Fruit fly (Drosophila melanogaster) whole organism, adult: ENCODE data around the gene CG11029.

Experiments
- CG11617 ChIP-seq: fragments of 200-800 bp; sonication (Bioruptor generic); optimal IDR thresholded peaks from 2 replicates; lab custom pipeline; 2017; ENCODE audit warnings: mild to moderate bottlenecking, missing biosample characterization, missing genetic modification reagents, missing genetic modification characterization
- CG12768 ChIP-seq: fragments of 200-800 bp; sonication (Bioruptor generic); optimal IDR thresholded peaks from 2 replicates; lab custom pipeline; 2017; ENCODE audit warnings: missing biosample characterization, missing genetic modification characterization, mild to moderate bottlenecking, moderate library complexity, missing genetic modification reagents
- CG14711 ChIP-seq: fragments of 200-800 bp; sonication (Bioruptor generic); optimal IDR thresholded peaks from 2 replicates; lab custom pipeline; 2018; ENCODE audit warnings: missing biosample characterization, mild to moderate bottlenecking, missing genetic modification characterization, moderate library complexity
- CG33017 ChIP-seq: fragments of 200-800 bp; sonication (Bioruptor generic); optimal IDR thresholded peaks from 2 replicates; lab custom pipeline; 2018; ENCODE audit warnings: missing biosample characterization, mild to moderate bottlenecking, missing genetic modification characterization, moderate library complexity
- CG7045 ChIP-seq: fragments of 200-800 bp; sonication (Bioruptor generic); optimal IDR thresholded peaks from 2 replicates; lab custom pipeline; 2017; ENCODE audit warnings: missing biosample characterization, mild to moderate bottlenecking, missing genetic modification characterization
- CG7101 ChIP-seq: fragments of 200-800 bp; sonication (Bioruptor generic); optimal IDR thresholded peaks from 2 replicates; lab custom pipeline; 2018; ENCODE audit warnings: missing biosample characterization, mild to moderate bottlenecking, missing genetic modification characterization, moderate library complexity
- Clk ChIP-seq: fragments of 200-800 bp; sonication (Bioruptor generic); optimal IDR thresholded peaks from 2 replicates; lab custom pipeline; 2017; ENCODE audit warnings: missing biosample characterization, missing genetic modification characterization
- Hr96 ChIP-seq: fragments of 200-800 bp; sonication (Bioruptor generic); optimal IDR thresholded peaks from 2 replicates; lab custom pipeline; 2016; ENCODE audit warnings: missing biosample characterization, missing genetic modification characterization
- Mnt ChIP-seq: fragments of 200-800 bp; sonication (Bioruptor generic); optimal IDR thresholded peaks from 2 replicates; lab custom pipeline; 2016; ENCODE audit warnings: missing biosample characterization, mild to moderate bottlenecking, missing genetic modification characterization
- cnc ChIP-seq, 2 experiments: fragments of >200 bp; optimal IDR thresholded peaks; 2 replicates each; lab custom pipeline; 2017
- kay ChIP-seq: fragments of 200-800 bp; sonication (Bioruptor generic); peaks from one replicate; lab custom pipeline; 2016; ENCODE audit warnings: missing biosample characterization, missing genetic modification characterization, borderline replicate concordance
- pad ChIP-seq: fragments of 200-800 bp; sonication (Bioruptor generic); optimal IDR thresholded peaks from 3 replicates; lab custom pipeline; 2017; ENCODE audit warnings: missing biosample characterization, missing genetic modification characterization, mild to moderate bottlenecking, moderate library complexity, missing genetic modification reagents
- tj ChIP-seq: fragments of 200-800 bp; sonication (Bioruptor generic); optimal IDR thresholded peaks from 3 replicates; lab custom pipeline; 2017; ENCODE audit warnings: missing biosample characterization, mild to moderate bottlenecking, missing genetic modification characterization, moderate library complexity
- toe ChIP-seq: fragments of 200-800 bp; sonication (Bioruptor generic); optimal IDR thresholded peaks from 2 replicates; lab custom pipeline; 2016; ENCODE audit warnings: missing biosample characterization, missing genetic modification characterization

- TF ChIP-seq Mnt (no peak), Hr96 (no peak), CG7101 (tag; lab: Kevin White, UChicago) (no peak), CG12768 (GFP tag; lab: Kevin White, UChicago) (no peak), Clk (no peak), cnc (optimal IDR thresholded peaks at IDR 0.05; lab: Kevin White, UChicago) (no peak), CG7045 (GFP tag; lab: Kevin White, UChicago) (no peak), pad (no peak), kay (no peak), CG33017 (tag; lab: Kevin White, UChicago) (no peak), tj (GFP tag; lab: Kevin White, UChicago) (no peak), CG11617 (GFP tag; lab: Kevin White, UChicago) (no peak), toe (no peak), CG14711 (no peak)
Measured at dm6 chr2L:5766498-5767008, 20.6 kb downstream of the CG11029 start.
